Worm (Caenorhabditis elegans) whole organism, L4/young adult: Measurements from ENCODE around the gene kmo-2.

ENCODE experiments used
- W03F9.2 ChIP-seq: fragments of 150-350 bp; optimal IDR thresholded peaks from 2 replicates; lab custom pipeline; 2014; ENCODE audit warnings: missing biosample characterization, missing genetic modification characterization
- dao-5 ChIP-seq: sonication (generic microtip); optimal IDR thresholded peaks from 2 replicates; lab custom pipeline; 2016; ENCODE audit warnings: missing genotype, missing genetic modification characterization, moderate library complexity, missing compliant biosample characterization
- him-1 ChIP-seq: sonication (generic microtip); optimal IDR thresholded peaks from 2 replicates; lab custom pipeline; 2016; ENCODE audit warnings: missing genotype, missing genetic modification reagents, missing genetic modification characterization, missing compliant biosample characterization

DNA sequence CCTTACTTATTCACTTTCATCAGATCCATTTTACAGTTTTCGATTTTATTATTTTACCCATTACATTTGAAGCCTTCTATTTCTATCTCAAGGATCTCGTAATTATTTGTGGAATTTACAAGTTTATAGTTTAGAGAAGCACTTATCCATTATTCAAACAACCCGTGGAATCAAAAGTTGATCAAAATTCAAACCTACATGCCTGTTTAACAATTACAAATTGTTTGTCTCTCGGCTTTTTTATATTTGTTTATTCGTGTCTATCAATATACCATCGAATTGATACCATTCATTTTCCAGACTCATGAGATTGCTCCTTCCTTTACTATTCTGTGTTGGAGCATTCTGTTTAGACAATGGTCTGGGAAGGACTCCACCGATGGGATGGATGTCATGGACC, 18.6 kb upstream of the kmo-2 start, which contains the start of gene gana-1:
- no peak for TF ChIP-seq W03F9.2
- no peak for TF ChIP-seq him-1 (tag; lab: Kevin White, UChicago)
- TF ChIP-seq dao-5 (tag; lab: Kevin White, UChicago): no peak
